Fruit fly (Drosophila melanogaster) whole organism: Measurements from ENCODE around the gene RpL17.

Experiments used
- CG8478 ChIP-seq: fragments of >200 bp; optimal IDR thresholded peaks from 2 replicates; lab custom pipeline; 2018; ENCODE audit warnings: inconsistent platforms
- Dll ChIP-seq: fragments of >200 bp; optimal IDR thresholded peaks from 2 replicates; lab custom pipeline; 2017
- EcR ChIP-seq, 2 experiments: fragments of >200 bp; optimal IDR thresholded peaks; 2 replicates each; lab custom pipeline; 2017; ENCODE audit warnings: missing biosample characterization in 2 of 2, missing genetic modification characterization in 2 of 2, missing genetic modification reagents in 2 of 2
- pan ChIP-seq: fragments of >200 bp; optimal IDR thresholded peaks from 2 replicates; lab custom pipeline; 2017
- psq ChIP-seq: fragments of >200 bp; optimal IDR thresholded peaks from 2 replicates; lab custom pipeline; 2017
- usp ChIP-seq: fragments of >200 bp; optimal IDR thresholded peaks from 2 replicates; lab custom pipeline; 2017; ENCODE audit warnings: missing biosample characterization, missing genetic modification characterization, mixed read lengths

Gene RpL17

dm6 chrX:6730600-6731259 is 13.3 kb downstream of the RpL17 start:
- TF ChIP-seq usp (GFP tag; lab: Kevin White, UChicago), result no peak
- TF ChIP-seq EcR (GFP tag; optimal IDR thresholded peaks at IDR 0.05; lab: Kevin White, UChicago), result no peak
- no peak for TF ChIP-seq psq (lab: Kevin White, UChicago)
- no peak for TF ChIP-seq Dll (lab: Kevin White, UChicago)
- no peak for TF ChIP-seq pan (lab: Kevin White, UChicago)
- no peak for TF ChIP-seq CG8478 (lab: Kevin White, UChicago)

dm6 chrX:6728597-6729158 is 15.4 kb downstream of the RpL17 start:
- no peak for TF ChIP-seq Dll (lab: Kevin White, UChicago)
- TF ChIP-seq usp (GFP tag; lab: Kevin White, UChicago), result no peak
- TF ChIP-seq CG8478 (lab: Kevin White, UChicago), result no peak
- TF ChIP-seq psq (lab: Kevin White, UChicago), result no peak
- no peak for TF ChIP-seq EcR (GFP tag; optimal IDR thresholded peaks at IDR 0.05; lab: Kevin White, UChicago)
- TF ChIP-seq pan (lab: Kevin White, UChicago), result no peak

DNA sequence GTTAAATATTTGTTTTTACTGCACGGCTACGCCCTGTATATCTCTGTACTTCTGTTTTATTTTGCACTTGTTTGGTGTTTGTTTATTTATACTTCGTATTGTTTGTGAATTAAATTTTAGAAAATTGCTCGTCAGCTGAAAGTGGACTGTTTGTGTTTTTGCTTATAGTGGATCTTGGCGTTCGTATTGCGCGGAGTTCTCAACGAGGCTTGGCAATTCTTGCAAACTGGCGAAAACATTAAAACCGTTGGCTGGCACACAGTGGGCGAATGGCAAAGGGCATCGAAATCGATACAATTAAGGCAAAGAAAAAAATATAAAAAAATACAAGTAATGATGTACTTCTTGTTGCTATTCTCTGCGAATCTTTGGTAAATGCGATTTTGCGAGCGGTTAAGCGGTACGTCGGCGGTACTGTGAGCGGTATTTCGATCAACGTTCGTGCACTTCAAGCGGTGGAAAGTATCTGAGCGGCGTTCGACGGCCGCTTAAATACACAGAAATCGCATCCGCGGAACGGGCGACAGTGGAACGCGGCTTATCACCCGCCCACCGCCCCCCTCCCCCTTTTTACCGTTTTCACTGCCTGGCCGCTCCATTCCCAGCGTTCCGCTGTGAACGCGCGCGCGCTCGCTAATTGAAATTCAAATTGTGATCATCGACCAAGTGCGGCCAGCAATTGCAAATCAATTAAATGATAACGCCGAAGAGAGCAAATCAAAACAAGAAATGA is 17.1 kb downstream of the RpL17 start:
- TF ChIP-seq psq (lab: Kevin White, UChicago) (no peak), Dll (lab: Kevin White, UChicago) (no peak), pan (lab: Kevin White, UChicago) (no peak), EcR (GFP tag; optimal IDR thresholded peaks at IDR 0.05; lab: Kevin White, UChicago) (no peak), usp (GFP tag; lab: Kevin White, UChicago) (no peak), CG8478 (lab: Kevin White, UChicago) (no peak)

DNA sequence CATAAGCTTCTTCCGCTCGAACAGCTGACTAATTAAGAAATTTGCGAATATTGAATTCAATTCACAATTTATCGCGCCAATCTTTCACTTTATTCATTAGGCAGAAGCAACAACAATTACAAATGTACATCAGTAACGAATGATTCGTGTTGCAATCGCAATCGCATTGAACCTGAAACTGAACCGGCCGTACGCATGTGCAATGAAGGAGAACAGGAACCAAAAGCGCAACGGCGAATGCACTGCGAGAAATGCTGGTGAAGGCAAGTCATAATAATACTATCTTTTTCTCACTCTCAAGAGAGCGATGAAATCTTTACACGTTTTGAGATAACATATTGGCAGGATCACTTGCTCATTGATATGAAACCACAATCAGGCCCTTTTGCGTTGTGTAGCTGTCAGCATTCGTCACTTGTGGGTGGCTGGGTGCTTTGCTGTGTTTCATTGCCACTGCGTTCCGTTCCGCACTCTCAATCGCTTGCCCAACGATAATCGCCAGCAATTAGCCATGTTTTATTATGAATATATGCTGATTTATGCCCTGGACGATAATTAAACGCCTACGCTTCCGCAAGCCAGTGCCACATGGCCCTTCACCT is 19.0 kb downstream of the RpL17 start:
- TF ChIP-seq usp (GFP tag; lab: Kevin White, UChicago), result no peak
- TF ChIP-seq pan (lab: Kevin White, UChicago), result no peak
- TF ChIP-seq Dll (lab: Kevin White, UChicago), result no peak
- no peak for TF ChIP-seq EcR (GFP tag; optimal IDR thresholded peaks at IDR 0.05; lab: Kevin White, UChicago)
- no peak for TF ChIP-seq CG8478 (lab: Kevin White, UChicago)
- TF ChIP-seq psq (lab: Kevin White, UChicago), result no peak

DNA sequence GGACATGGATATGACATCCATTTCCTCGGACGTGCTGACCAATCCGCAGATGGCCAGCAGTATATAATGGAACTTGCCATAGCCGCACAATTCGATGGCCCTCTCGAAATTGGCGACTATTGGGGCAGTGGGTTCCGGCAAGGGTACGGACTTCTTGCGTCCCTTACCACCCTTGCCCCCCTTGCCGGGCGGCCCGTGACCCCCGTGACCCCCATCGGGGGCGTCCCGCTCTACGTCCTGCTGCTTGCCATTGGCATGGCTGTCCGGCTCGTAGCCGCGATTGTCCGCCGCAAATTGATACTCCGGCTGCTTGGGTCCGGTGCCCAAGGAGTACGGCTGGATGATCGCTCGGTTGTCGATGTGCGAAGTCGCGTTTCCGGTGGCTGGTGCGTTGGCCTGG is 20.4 kb downstream of the RpL17 start:
- TF ChIP-seq CG8478 (lab: Kevin White, UChicago), result no peak
- TF ChIP-seq pan (lab: Kevin White, UChicago), result no peak
- no peak for TF ChIP-seq usp (GFP tag; lab: Kevin White, UChicago)
- no peak for TF ChIP-seq Dll (lab: Kevin White, UChicago)
- no peak for TF ChIP-seq EcR (GFP tag; optimal IDR thresholded peaks at IDR 0.05; lab: Kevin White, UChicago)
- no peak for TF ChIP-seq psq (lab: Kevin White, UChicago)

dm6 chrX:6719968-6720367 is 24.1 kb downstream of the RpL17 start:
- TF ChIP-seq Dll (lab: Kevin White, UChicago) (no peak), psq (lab: Kevin White, UChicago) (no peak), pan (lab: Kevin White, UChicago) (no peak), EcR (GFP tag; optimal IDR thresholded peaks at IDR 0.05; lab: Kevin White, UChicago) (no peak), CG8478 (lab: Kevin White, UChicago) (no peak), usp (GFP tag; lab: Kevin White, UChicago) (no peak)

- TF ChIP-seq EcR (GFP tag; optimal IDR thresholded peaks at IDR 0.05; lab: Kevin White, UChicago), result no peak
- TF ChIP-seq Dll (lab: Kevin White, UChicago), result no peak
- TF ChIP-seq usp (GFP tag; lab: Kevin White, UChicago), result no peak
- TF ChIP-seq psq (lab: Kevin White, UChicago), result no peak
Measured at dm6 chrX:6719259-6719658, 24.8 kb downstream of the RpL17 start.

DNA sequence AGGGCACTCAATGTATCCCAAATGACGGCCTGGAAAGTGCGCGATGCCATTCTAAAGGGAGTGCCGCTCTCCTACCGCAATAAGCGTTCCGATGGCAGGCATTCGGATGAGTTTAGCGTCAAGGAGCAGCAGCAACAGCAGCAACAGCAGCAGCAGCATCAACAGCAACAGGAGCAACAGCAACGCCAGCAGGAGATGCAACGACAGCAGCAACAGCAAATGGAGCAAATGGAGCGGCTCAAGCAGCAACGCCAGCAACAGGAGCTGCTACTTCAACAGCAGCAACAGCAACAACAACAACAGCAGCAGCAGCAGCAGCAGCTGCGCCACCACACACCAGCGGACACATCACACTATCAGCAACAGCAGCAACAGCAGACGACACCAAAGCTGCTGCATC is 27.9 kb downstream of the RpL17 start:
- no peak for TF ChIP-seq Dll (lab: Kevin White, UChicago)
- no peak for TF ChIP-seq usp (GFP tag; lab: Kevin White, UChicago)
- TF ChIP-seq CG8478 (lab: Kevin White, UChicago), result no peak
- TF ChIP-seq EcR (GFP tag; optimal IDR thresholded peaks at IDR 0.05; lab: Kevin White, UChicago), result no peak
- no peak for TF ChIP-seq pan (lab: Kevin White, UChicago)
- TF ChIP-seq psq (lab: Kevin White, UChicago), result no peak

DNA sequence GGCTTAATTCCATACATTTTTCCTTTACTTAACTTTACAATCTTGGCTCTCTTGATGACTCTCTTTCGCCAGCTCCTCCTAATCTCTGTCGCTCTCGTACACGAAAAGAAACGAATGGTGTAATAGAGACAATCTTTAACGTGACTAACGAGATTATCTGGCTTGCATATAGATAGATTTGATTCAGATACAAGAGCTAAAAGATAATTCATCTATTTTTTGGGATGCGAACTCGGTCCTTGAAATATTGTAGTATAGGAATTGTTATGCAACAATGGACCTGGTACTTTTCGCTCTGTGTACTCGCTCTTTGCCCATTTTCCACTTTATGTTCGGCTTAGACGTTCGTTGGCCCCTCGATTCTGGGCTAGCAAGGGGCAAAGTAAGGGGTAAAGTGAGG is 32.7 kb downstream of the RpL17 start:
- TF ChIP-seq psq (lab: Kevin White, UChicago) (no peak), Dll (lab: Kevin White, UChicago) (no peak), EcR (GFP tag; optimal IDR thresholded peaks at IDR 0.05; lab: Kevin White, UChicago) (no peak), pan (lab: Kevin White, UChicago) (no peak), CG8478 (lab: Kevin White, UChicago) (no peak), usp (GFP tag; lab: Kevin White, UChicago) (no peak)

dm6 chrX:6710665-6711064 is 33.4 kb downstream of the RpL17 start:
- TF ChIP-seq Dll (lab: Kevin White, UChicago), result no peak
- TF ChIP-seq pan (lab: Kevin White, UChicago), result no peak
- TF ChIP-seq EcR (GFP tag; optimal IDR thresholded peaks at IDR 0.05; lab: Kevin White, UChicago), result no peak
- no peak for TF ChIP-seq CG8478 (lab: Kevin White, UChicago)
- no peak for TF ChIP-seq psq (lab: Kevin White, UChicago)
- no peak for TF ChIP-seq usp (GFP tag; lab: Kevin White, UChicago)
